Worm (Caenorhabditis elegans): ENCODE measurements around the gene cutl-29.
A peak's percentile ranks its signal among the peaks of the same experiment; 100 is the strongest.

- peak; percentile 58 for TF ChIP-seq W03F9.2 (tag; optimal IDR thresholded peaks at IDR 0.05)
- TF ChIP-seq dao-5 (tag; optimal IDR thresholded peaks at IDR 0.05), result no peak
- no peak for TF ChIP-seq him-1 (tag; optimal IDR thresholded peaks at IDR 0.05)
Measured at ce11 chrX:8231858-8232257, 39.0 kb downstream of the cutl-29 start, which contains the start of gene K02A6.3.

All from whole organism, L4/young adult.